Worm (Caenorhabditis elegans): ENCODE results near the gene R08A2.7.

Gene R08A2.7

DNA sequence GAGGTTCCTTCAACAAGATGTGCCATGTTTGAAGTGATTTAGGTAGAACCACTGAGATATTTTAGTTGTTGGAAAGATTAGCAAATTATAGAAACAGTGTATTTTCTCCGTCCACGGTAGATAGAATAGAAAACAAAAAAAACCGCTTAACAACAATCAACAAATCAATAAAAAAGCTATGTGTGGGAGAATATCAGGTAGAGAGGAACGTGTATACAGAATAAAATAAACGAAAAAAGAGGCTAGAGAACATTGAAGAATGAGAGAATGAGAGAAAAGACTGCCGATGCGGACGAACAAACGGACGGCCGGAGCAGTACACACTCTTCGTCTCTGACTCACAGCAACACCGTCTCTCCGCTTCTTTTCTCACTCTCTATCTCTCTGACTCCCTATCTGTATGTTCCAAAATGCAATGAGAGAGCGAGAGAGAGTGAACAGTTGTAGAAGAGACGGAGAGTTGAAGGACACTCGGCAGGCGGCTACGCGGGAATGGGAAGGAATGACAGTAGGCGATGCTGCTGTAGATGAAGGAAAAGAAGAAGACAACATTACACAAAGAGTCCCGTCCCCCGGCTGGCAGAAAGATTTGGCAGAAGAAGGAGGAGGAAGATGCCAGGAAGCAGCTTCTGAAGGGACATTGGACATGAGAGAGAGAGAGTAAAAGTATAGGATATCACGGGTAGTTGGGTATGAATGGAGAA is 26.4 kb upstream of the R08A2.7 start, which contains the start of gene unc-112 (continued):
- TF ChIP-seq nhr-237 (tag; optimal IDR thresholded peaks at IDR 0.05), result no peak
- TF ChIP-seq F13H6.1 (tag; optimal IDR thresholded peaks at IDR 0.05), result peak; percentile 92

DNA sequence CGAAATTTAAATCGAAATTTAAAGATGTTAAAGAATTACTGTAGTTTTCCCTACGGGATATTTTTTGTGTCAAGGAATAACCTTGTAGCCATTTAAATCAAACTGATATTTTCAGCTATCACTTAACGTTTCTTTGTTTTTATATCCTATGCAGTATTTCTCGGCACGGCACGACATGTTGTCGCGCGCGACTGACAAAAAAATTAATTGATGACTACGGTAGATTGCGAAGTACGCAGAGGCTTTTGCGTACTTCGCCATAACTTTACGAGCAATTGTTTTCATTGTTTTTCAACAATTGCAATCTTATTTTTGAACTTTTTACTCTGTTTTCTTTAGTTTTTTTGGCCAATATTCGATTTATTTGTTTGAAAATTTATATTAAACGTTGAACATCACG is 25.1 kb upstream of the R08A2.7 start:
- no peak for TF ChIP-seq lsy-2 (tag; optimal IDR thresholded peaks at IDR 0.05)
- no peak for TF ChIP-seq skn-1 (tag; optimal IDR thresholded peaks at IDR 0.05)
- TF ChIP-seq egl-27 (tag; optimal IDR thresholded peaks at IDR 0.05), result no peak
- no peak for TF ChIP-seq F13H6.1 (tag; optimal IDR thresholded peaks at IDR 0.05)
- no peak for TF ChIP-seq ama-1 (optimal IDR thresholded peaks at IDR 0.05)
- no peak for TF ChIP-seq blmp-1 (tag; optimal IDR thresholded peaks at IDR 0.05; ENCODE audit: insufficient read depth)
- TF ChIP-seq sma-3 (GFP tag; optimal IDR thresholded peaks at IDR 0.05), result no peak
- TF ChIP-seq nhr-23 (tag; optimal IDR thresholded peaks at IDR 0.05), result no peak

DNA sequence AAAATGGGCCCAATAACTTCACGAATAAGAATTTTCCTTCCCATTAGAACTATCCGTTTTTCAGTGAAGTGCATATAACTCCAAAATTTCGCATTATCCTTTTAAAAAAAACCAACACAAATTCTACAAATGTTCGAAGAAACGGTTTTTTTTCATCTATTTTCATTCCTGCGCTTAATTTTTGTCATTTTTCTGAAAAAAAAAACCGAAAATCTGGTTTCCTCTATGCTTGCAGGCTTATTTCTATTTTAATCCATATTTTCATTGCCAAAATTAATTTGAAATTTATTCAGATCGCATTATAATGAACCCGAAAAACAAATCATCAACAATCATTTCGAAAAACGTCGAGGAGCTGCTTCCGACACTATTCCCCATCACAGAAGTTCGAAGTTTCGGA is 24.5 kb upstream of the R08A2.7 start, which contains the start of gene set-5:
Gene set-5 (plus strand): TSS at position 301 of the 400 bp plus-strand sequence.
- no peak for TF ChIP-seq F13H6.1 (tag; optimal IDR thresholded peaks at IDR 0.05)
- no peak for TF ChIP-seq peb-1 (tag; optimal IDR thresholded peaks at IDR 0.05)
- TF ChIP-seq gmeb-1 (tag; optimal IDR thresholded peaks at IDR 0.05), result no peak
- no peak for TF ChIP-seq elt-3 (tag; optimal IDR thresholded peaks at IDR 0.05)
- TF ChIP-seq alr-1 (tag; optimal IDR thresholded peaks at IDR 0.05), result no peak
- TF ChIP-seq Y55F3AM.14 (GFP tag; optimal IDR thresholded peaks at IDR 0.05), result no peak
- TF ChIP-seq crh-2 (tag; optimal IDR thresholded peaks at IDR 0.05), result no peak

- TF ChIP-seq zag-1 (tag; optimal IDR thresholded peaks at IDR 0.05) (no peak), F13H6.1 (tag; optimal IDR thresholded peaks at IDR 0.05) (no peak)
Observed at ce11 chrV:14707958-14708357, 15.2 kb upstream of the R08A2.7 start, which contains the start of gene R08A2.9. Gene R08A2.9 (plus strand): TSS chrV:14708258.

DNA sequence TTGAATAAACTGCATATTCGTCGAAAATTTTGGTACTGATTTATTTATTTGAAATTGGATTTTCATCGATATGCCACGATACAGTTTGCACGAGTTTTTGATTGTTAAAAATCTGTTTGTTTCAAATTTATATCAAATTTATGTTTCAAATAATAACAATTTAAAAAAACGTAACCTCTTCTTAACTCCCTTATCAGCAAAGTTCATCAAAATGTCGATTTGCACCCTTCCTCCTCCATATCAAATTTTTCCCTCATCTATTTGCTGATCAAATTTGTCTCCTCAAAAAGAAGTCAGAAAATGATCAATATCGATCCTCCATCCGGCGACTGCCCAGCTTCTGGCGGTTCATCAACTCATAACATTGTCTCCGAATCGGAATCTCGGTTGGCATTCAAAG is 12.0 kb upstream of the R08A2.7 start, which contains the start of gene ssp-33:
Gene ssp-33 (plus strand): TSS at position 301 of the 400 bp plus-strand sequence.
- TF ChIP-seq lsy-2 (tag; optimal IDR thresholded peaks at IDR 0.05) (no peak), ama-1 (optimal IDR thresholded peaks at IDR 0.05) (no peak), aly-2 (tag; optimal IDR thresholded peaks at IDR 0.05) (no peak), mbf-1 (tag; optimal IDR thresholded peaks at IDR 0.05) (no peak), lin-11 (tag; optimal IDR thresholded peaks at IDR 0.05) (no peak), mdl-1 (tag; optimal IDR thresholded peaks at IDR 0.05) (no peak), nhr-12 (tag; optimal IDR thresholded peaks at IDR 0.05) (no peak), nhr-237 (tag; optimal IDR thresholded peaks at IDR 0.05) (no peak), nhr-11 (tag; optimal IDR thresholded peaks at IDR 0.05) (no peak), crh-2 (tag; optimal IDR thresholded peaks at IDR 0.05) (no peak)

DNA sequence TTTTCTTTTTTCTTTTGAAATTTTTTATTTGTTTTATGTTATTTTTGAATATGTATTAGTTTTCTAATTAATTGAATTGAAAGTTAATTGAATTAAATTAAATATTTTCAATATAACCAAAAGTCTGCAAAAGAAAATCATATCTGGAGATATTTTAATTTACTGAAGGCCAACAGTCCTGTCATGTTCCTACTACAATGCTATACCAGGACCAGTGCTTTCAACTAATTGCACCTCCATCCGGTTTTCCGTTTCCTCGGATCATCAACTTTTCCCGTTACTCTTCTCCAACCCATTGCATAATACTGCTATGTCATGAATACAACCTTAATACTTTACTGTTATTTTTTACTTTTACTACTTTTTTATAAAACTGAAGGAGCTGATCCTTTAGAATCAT is 10.8 kb upstream of the R08A2.7 start, which contains the start of gene R08A2.5:
Gene R08A2.5 (plus strand): TSS at position 301 of the 400 bp plus-strand sequence.
- TF ChIP-seq dmd-4 (tag; optimal IDR thresholded peaks at IDR 0.05), result no peak
- no peak for TF ChIP-seq zag-1 (tag; optimal IDR thresholded peaks at IDR 0.05)
- no peak for TF ChIP-seq snpc-4 (tag; optimal IDR thresholded peaks at IDR 0.05)
- no peak for TF ChIP-seq nhr-23 (tag; optimal IDR thresholded peaks at IDR 0.05)
- TF ChIP-seq mbf-1 (tag; optimal IDR thresholded peaks at IDR 0.05), result no peak
- no peak for TF ChIP-seq mab-5 (tag; optimal IDR thresholded peaks at IDR 0.05)
- no peak for TF ChIP-seq crh-2 (tag; optimal IDR thresholded peaks at IDR 0.05)
- no peak for TF ChIP-seq C34F6.9 (tag; optimal IDR thresholded peaks at IDR 0.05)
- no peak for TF ChIP-seq ZK546.5 (tag; optimal IDR thresholded peaks at IDR 0.05)
- TF ChIP-seq unc-55 (GFP tag; optimal IDR thresholded peaks at IDR 0.05), result no peak
- TF ChIP-seq lin-39 (tag; optimal IDR thresholded peaks at IDR 0.05), result no peak
- no peak for TF ChIP-seq alr-1 (tag; optimal IDR thresholded peaks at IDR 0.05)
- no peak for TF ChIP-seq lin-13 (GFP tag; optimal IDR thresholded peaks at IDR 0.05)
- no peak for TF ChIP-seq ztf-4 (tag; optimal IDR thresholded peaks at IDR 0.05)
- TF ChIP-seq nhr-6 (tag; optimal IDR thresholded peaks at IDR 0.05), result no peak
- TF ChIP-seq peb-1 (tag; optimal IDR thresholded peaks at IDR 0.05), result no peak

All from whole organism, L2 larva.